Worm (Caenorhabditis elegans): Measurements from ENCODE around the gene Y38H6C.21.

ce11 chrV:20525816-20526459 is 29.1 kb downstream of the Y38H6C.21 start, which contains the start of the genes srh-166 and Y38H6C.24:
- TF ChIP-seq ama-1 (optimal IDR thresholded peaks at IDR 0.05) (no peak), unc-130 (GFP tag; optimal IDR thresholded peaks at IDR 0.05) (no peak), nhr-76 (tag; optimal IDR thresholded peaks at IDR 0.05) (no peak), dpl-1 (GFP tag; optimal IDR thresholded peaks at IDR 0.05) (no peak)
